Worm (Caenorhabditis elegans) whole organism, L1 larva: ENCODE data around the gene E02H4.8.
A peak's percentile ranks its signal among the peaks of the same experiment; 100 is the strongest.

Experiments
- C04F5.9 ChIP-seq: sonication (generic microtip); optimal IDR thresholded peaks from 2 replicates; lab custom pipeline; 2016; ENCODE audit warnings: missing genetic modification characterization, missing compliant biosample characterization
- C16A3.4 ChIP-seq: fragments of 150-350 bp; optimal IDR thresholded peaks from 2 replicates; lab custom pipeline; 2014; ENCODE audit warnings: missing biosample characterization, missing genetic modification characterization
- Y116A8C.19 ChIP-seq: sonication (generic microtip); optimal IDR thresholded peaks from 2 replicates; lab custom pipeline; 2016; ENCODE audit warnings: missing compliant biosample characterization, missing genetic modification characterization, borderline replicate concordance
- aha-1 ChIP-seq: fragments of 150-350 bp; optimal IDR thresholded peaks from 2 replicates; lab custom pipeline; 2014; ENCODE audit warnings: missing biosample characterization, missing genetic modification characterization
- alr-1 ChIP-seq: fragments of 200-800 bp; sonication (Bioruptor generic); optimal IDR thresholded peaks from 2 replicates; lab custom pipeline; 2018; ENCODE audit warnings: borderline replicate concordance, mild to moderate bottlenecking, missing genetic modification characterization, missing compliant biosample characterization
- aly-2 ChIP-seq: fragments of 150-350 bp; optimal IDR thresholded peaks from 2 replicates; lab custom pipeline; 2014; ENCODE audit warnings: missing biosample characterization, missing genetic modification characterization
- ceh-88 ChIP-seq: fragments of 200-800 bp; sonication (Bioruptor generic); IDR thresholded peaks from 2 replicates; pipeline ENCODE4 v1.3.6; 2022; ENCODE audit warnings: missing genetic modification characterization, missing compliant biosample characterization
- dpl-1 ChIP-seq, 3 experiments: fragments of 150-350 bp in 2 of 3; sonication (generic microtip) in 1 of 3; optimal IDR thresholded peaks; 2 replicates each; lab custom pipeline; 2014 to 2017; ENCODE audit warnings: missing biosample characterization in 3 of 3, missing genetic modification characterization in 3 of 3, missing genetic modification reagents in 3 of 3
- efl-1 ChIP-seq, 4 experiments: fragments of 150-350 bp; optimal IDR thresholded peaks in 3 of 4; peaks in 1 of 4; 1 replicate in 1 of 4; 2 replicates in 3 of 4; lab custom pipeline; 2014; ENCODE audit warnings: missing biosample characterization in 2 of 4, missing genetic modification characterization in 2 of 4, missing genetic modification reagents in 2 of 4
- efl-3 ChIP-seq: fragments of 200-800 bp; sonication (Bioruptor generic); optimal IDR thresholded peaks from 2 replicates; lab custom pipeline; 2018; ENCODE audit warnings: mild to moderate bottlenecking, missing genetic modification characterization, missing compliant biosample characterization
- egl-27 ChIP-seq, 2 experiments: fragments of 150-350 bp in 1 of 2; sonication (generic microtip); optimal IDR thresholded peaks; 3 replicates each; lab custom pipeline; 2017 to 2018; ENCODE audit warnings: missing biosample characterization in 2 of 2, missing genetic modification characterization in 2 of 2, missing genetic modification reagents in 2 of 2
- elt-2 ChIP-seq: sonication (generic microtip); optimal IDR thresholded peaks from 2 replicates; lab custom pipeline; 2016; ENCODE audit warnings: missing genetic modification characterization, mild to moderate bottlenecking, inconsistent platforms, missing compliant biosample characterization, missing genetic modification reagents
- fkh-4 ChIP-seq: sonication (generic microtip); optimal IDR thresholded peaks from 2 replicates; lab custom pipeline; 2016; ENCODE audit warnings: missing compliant biosample characterization, missing genetic modification characterization, borderline replicate concordance
- fkh-8 ChIP-seq: sonication (generic microtip); optimal IDR thresholded peaks from 2 replicates; lab custom pipeline; 2016; ENCODE audit warnings: mild to moderate bottlenecking, missing genetic modification characterization, missing compliant biosample characterization
- grh-1 ChIP-seq: fragments of 200-800 bp; sonication (Bioruptor generic); IDR thresholded peaks from 2 replicates; pipeline ENCODE4 v1.3.6; 2022; ENCODE audit warnings: missing genetic modification reagents, missing genetic modification characterization, missing compliant biosample characterization
- hlh-17 ChIP-seq: fragments of 200-800 bp; sonication (Bioruptor generic); optimal IDR thresholded peaks from 2 replicates; lab custom pipeline; 2018; ENCODE audit warnings: missing genetic modification characterization, mild to moderate bottlenecking, missing compliant biosample characterization, moderate library complexity, borderline replicate concordance
- hlh-4 ChIP-seq: sonication (generic microtip); optimal IDR thresholded peaks from 2 replicates; lab custom pipeline; 2016; ENCODE audit warnings: mild to moderate bottlenecking, missing genetic modification characterization, missing compliant biosample characterization
- hpl-2 ChIP-seq: fragments of 150-350 bp; optimal IDR thresholded peaks from 2 replicates; lab custom pipeline; 2014; ENCODE audit warnings: missing biosample characterization, missing genetic modification reagents, missing genetic modification characterization
- irx-1 ChIP-seq: sonication (generic microtip); optimal IDR thresholded peaks from 2 replicates; lab custom pipeline; 2016; ENCODE audit warnings: missing genetic modification characterization, missing compliant biosample characterization
- isw-1 ChIP-seq: fragments of 200-800 bp; sonication (Bioruptor generic); IDR thresholded peaks from 2 replicates; pipeline ENCODE4 v1.3.6; 2022; ENCODE audit warnings: missing genetic modification characterization, missing compliant biosample characterization
- jun-1 ChIP-seq: fragments of 150-350 bp; optimal IDR thresholded peaks from 2 replicates; lab custom pipeline; 2014; ENCODE audit warnings: missing biosample characterization, missing genetic modification reagents, missing genetic modification characterization
- lin-13 ChIP-seq: fragments of 150-350 bp; optimal IDR thresholded peaks from 2 replicates; lab custom pipeline; 2014; ENCODE audit warnings: missing biosample characterization, missing genetic modification reagents, missing genetic modification characterization
- lin-14 ChIP-seq: fragments of 200-800 bp; sonication (Bioruptor generic); optimal IDR thresholded peaks from 2 replicates; lab custom pipeline; 2018; ENCODE audit warnings: mild to moderate bottlenecking, missing genetic modification characterization, moderate library complexity, missing compliant biosample characterization
- lin-15B ChIP-seq: fragments of 150-350 bp; sonication (generic microtip); optimal IDR thresholded peaks from 3 replicates; lab custom pipeline; 2014; ENCODE audit warnings: missing biosample characterization, missing genetic modification characterization
- lin-39 ChIP-seq: fragments of 150-350 bp; optimal IDR thresholded peaks from 2 replicates; lab custom pipeline; 2014; ENCODE audit warnings: missing biosample characterization, missing genetic modification reagents, missing genetic modification characterization
- lir-3 ChIP-seq: sonication (generic microtip); optimal IDR thresholded peaks from 2 replicates; lab custom pipeline; 2016; ENCODE audit warnings: mild to moderate bottlenecking, missing genetic modification characterization, moderate library complexity, missing compliant biosample characterization; ENCODE audit not compliant: poor library complexity
- mef-2 ChIP-seq: fragments of 150-350 bp; optimal IDR thresholded peaks from 2 replicates; lab custom pipeline; 2014; ENCODE audit warnings: missing biosample characterization, missing genetic modification characterization
- nhr-11 ChIP-seq: fragments of 150-350 bp; optimal IDR thresholded peaks from 2 replicates; lab custom pipeline; 2014; ENCODE audit warnings: missing biosample characterization, missing genetic modification characterization
- nhr-237 ChIP-seq: fragments of 150-350 bp; optimal IDR thresholded peaks from 2 replicates; lab custom pipeline; 2014; ENCODE audit warnings: missing biosample characterization, missing genetic modification characterization
- nhr-47 ChIP-seq: sonication (generic microtip); optimal IDR thresholded peaks from 2 replicates; lab custom pipeline; 2016; ENCODE audit warnings: mild to moderate bottlenecking, missing genetic modification characterization, moderate library complexity, missing compliant biosample characterization
- nhr-71 ChIP-seq: sonication (generic microtip); optimal IDR thresholded peaks from 2 replicates; lab custom pipeline; 2016; ENCODE audit warnings: mild to moderate bottlenecking, missing genetic modification characterization, moderate library complexity, missing compliant biosample characterization
- nhr-84 ChIP-seq: sonication (generic microtip); optimal IDR thresholded peaks from 2 replicates; lab custom pipeline; 2017; ENCODE audit warnings: missing biosample characterization, missing genetic modification characterization
- nhr-85 ChIP-seq: sonication (generic microtip); peaks from one replicate; lab custom pipeline; 2016; ENCODE audit warnings: missing genetic modification characterization, inconsistent platforms, missing compliant biosample characterization
- nhr-90 ChIP-seq: sonication (generic microtip); optimal IDR thresholded peaks from 2 replicates; lab custom pipeline; 2016; ENCODE audit warnings: mild to moderate bottlenecking, missing genetic modification characterization, missing compliant biosample characterization; ENCODE audit not compliant: poor library complexity
- pax-3 ChIP-seq: fragments of 200-800 bp; sonication (Bioruptor generic); optimal IDR thresholded peaks from 2 replicates; lab custom pipeline; 2018; ENCODE audit warnings: mild to moderate bottlenecking, missing genetic modification characterization, moderate library complexity, missing compliant biosample characterization
- pqm-1 ChIP-seq: sonication (generic microtip); optimal IDR thresholded peaks from 3 replicates; lab custom pipeline; 2017; ENCODE audit warnings: missing biosample characterization, missing genetic modification characterization
- rnt-1 ChIP-seq: sonication (generic microtip); optimal IDR thresholded peaks from 2 replicates; lab custom pipeline; 2016; ENCODE audit warnings: mild to moderate bottlenecking, missing genetic modification characterization, moderate library complexity, missing compliant biosample characterization
- skn-1 ChIP-seq: fragments of 150-350 bp; optimal IDR thresholded peaks from 2 replicates; lab custom pipeline; 2014; ENCODE audit warnings: missing biosample characterization, missing genetic modification characterization
- snu-23 ChIP-seq: sonication (generic microtip); optimal IDR thresholded peaks from 2 replicates; lab custom pipeline; 2016; ENCODE audit warnings: missing genetic modification characterization, missing compliant biosample characterization
- sox-4 ChIP-seq: sonication (generic microtip); optimal IDR thresholded peaks from 2 replicates; lab custom pipeline; 2016; ENCODE audit warnings: missing genetic modification characterization, missing compliant biosample characterization
- sptf-1 ChIP-seq: fragments of 150-350 bp; optimal IDR thresholded peaks from 2 replicates; lab custom pipeline; 2014; ENCODE audit warnings: missing biosample characterization, missing genetic modification characterization
- sup-37 ChIP-seq: fragments of 200-800 bp; sonication (Bioruptor generic); optimal IDR thresholded peaks from 2 replicates; lab custom pipeline; 2018; ENCODE audit warnings: mild to moderate bottlenecking, missing genetic modification characterization, missing compliant biosample characterization
- swsn-7 ChIP-seq: sonication (generic microtip); optimal IDR thresholded peaks from 2 replicates; lab custom pipeline; 2016; ENCODE audit warnings: missing genetic modification characterization, missing compliant biosample characterization
- tbx-2 ChIP-seq: sonication (generic microtip); optimal IDR thresholded peaks from 2 replicates; lab custom pipeline; 2016; ENCODE audit warnings: missing genetic modification characterization, missing compliant biosample characterization
- tlp-1 ChIP-seq: fragments of 150-350 bp; optimal IDR thresholded peaks from 2 replicates; lab custom pipeline; 2014; ENCODE audit warnings: missing biosample characterization, missing genetic modification characterization
- unc-130 ChIP-seq: fragments of 150-350 bp; optimal IDR thresholded peaks from 2 replicates; lab custom pipeline; 2017; ENCODE audit warnings: missing biosample characterization, missing genetic modification characterization, inconsistent platforms
- unc-30 ChIP-seq: sonication (generic microtip); optimal IDR thresholded peaks from 2 replicates; lab custom pipeline; 2017; ENCODE audit warnings: missing biosample characterization, missing genetic modification characterization
- unc-62 ChIP-seq: fragments of 150-350 bp; optimal IDR thresholded peaks from 2 replicates; lab custom pipeline; 2014; ENCODE audit warnings: missing biosample characterization, missing genetic modification reagents, missing genetic modification characterization
- unc-98 ChIP-seq: fragments of 200-800 bp; sonication (Bioruptor generic); IDR thresholded peaks from 2 replicates; pipeline ENCODE4 v1.3.6; 2022; ENCODE audit warnings: missing genetic modification characterization, missing compliant biosample characterization
- xbp-1 ChIP-seq: sonication (generic microtip); optimal IDR thresholded peaks from 2 replicates; lab custom pipeline; 2016; ENCODE audit warnings: missing genetic modification characterization, missing compliant biosample characterization
- zag-1 ChIP-seq: fragments of 150-350 bp; optimal IDR thresholded peaks from 2 replicates; lab custom pipeline; 2014; ENCODE audit warnings: missing biosample characterization, missing genetic modification characterization
- ztf-4 ChIP-seq: fragments of 150-350 bp; optimal IDR thresholded peaks from 2 replicates; lab custom pipeline; 2014; ENCODE audit warnings: missing biosample characterization, missing genetic modification characterization

Gene E02H4.8

DNA sequence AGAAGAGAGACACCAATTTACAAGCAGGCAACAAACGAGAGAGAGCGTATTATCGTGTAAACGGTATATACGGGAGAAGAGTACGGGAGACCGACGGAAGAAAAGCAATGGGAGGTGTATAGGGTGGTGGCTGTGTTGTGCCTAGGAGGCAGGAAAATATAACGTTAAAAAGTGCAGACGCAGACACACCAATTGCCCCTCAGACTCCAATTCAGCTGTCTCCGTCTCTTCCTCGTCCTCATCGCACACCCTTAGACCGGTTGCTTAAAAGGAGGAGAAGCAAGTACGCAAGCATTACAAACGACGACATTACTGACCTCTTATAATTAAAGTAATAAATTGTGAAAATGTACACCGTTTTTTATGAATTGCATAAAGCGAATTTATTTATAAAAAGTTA is 49.0 kb upstream of the E02H4.8 start (continued):
- TF ChIP-seq rnt-1, result peak; percentile 69
- peak; percentile 16 for TF ChIP-seq lin-15B (tag; lab: Kevin White, UChicago)
- TF ChIP-seq mef-2, result peak; percentile 4
- TF ChIP-seq aly-2, result no peak
- TF ChIP-seq tlp-1, result no peak
- TF ChIP-seq tbx-2 (tag; lab: Kevin White, UChicago), result peak; percentile 80
- TF ChIP-seq nhr-237, result peak; percentile 8
- TF ChIP-seq dpl-1 (GFP tag; optimal IDR thresholded peaks at IDR 0.05; lab: Kevin White, UChicago), result peak in 2 of 3 experiments; percentile 24 to 51
- TF ChIP-seq grh-1, result peak; percentile 80
- TF ChIP-seq hpl-2, result peak; percentile 29
- TF ChIP-seq skn-1 (tag; lab: Kevin White, UChicago), result peak; percentile 23
- no peak for TF ChIP-seq zag-1 (tag; lab: Kevin White, UChicago)
- TF ChIP-seq nhr-90, result peak; percentile 77
- TF ChIP-seq nhr-85 (tag; lab: Kevin White, UChicago), result peak; percentile 92
- peak; percentile 76 for TF ChIP-seq fkh-8 (tag; lab: Kevin White, UChicago)
- peak; percentile 53 to 68 for TF ChIP-seq efl-1 (optimal IDR thresholded peaks at IDR 0.05; lab: Kevin White, UChicago)
- peak; percentile 26 to 89 for TF ChIP-seq efl-1 (GFP tag; optimal IDR thresholded peaks at IDR 0.05 in 1 of 2; lab: Kevin White, UChicago)
- TF ChIP-seq unc-62 (GFP tag; lab: Kevin White, UChicago), result no peak
- TF ChIP-seq nhr-47 (tag; lab: Kevin White, UChicago), result peak; percentile 79
- TF ChIP-seq Y116A8C.19 (tag; lab: Kevin White, UChicago), result no peak
- TF ChIP-seq egl-27 (tag; optimal IDR thresholded peaks at IDR 0.05; lab: Kevin White, UChicago), result no peak
- TF ChIP-seq unc-98 (GFP tag; lab: Robert Waterston, UW), result no peak
- peak; percentile 72 for TF ChIP-seq jun-1 (tag; lab: Kevin White, UChicago)
- peak; percentile 56 for TF ChIP-seq xbp-1 (tag; lab: Kevin White, UChicago)
- peak; percentile 74 for TF ChIP-seq C16A3.4 (tag; lab: Kevin White, UChicago)
- no peak for TF ChIP-seq fkh-4 (tag; lab: Kevin White, UChicago)
- peak; percentile 42 for TF ChIP-seq lir-3 (tag; lab: Kevin White, UChicago)
- peak; percentile 43 for TF ChIP-seq isw-1 (GFP tag; lab: Robert Waterston, UW)
- no peak for TF ChIP-seq efl-3
- TF ChIP-seq nhr-11, result no peak
- peak; percentile 46 for TF ChIP-seq unc-130 (tag; lab: Kevin White, UChicago)
- TF ChIP-seq swsn-7 (tag; lab: Kevin White, UChicago), result peak; percentile 75
- TF ChIP-seq nhr-71 (tag; lab: Kevin White, UChicago), result peak; percentile 87
- peak; percentile 93 for TF ChIP-seq lin-14 (GFP tag; lab: Kevin White, UChicago)
- TF ChIP-seq pax-3 (tag; lab: Kevin White, UChicago), result no peak
- TF ChIP-seq nhr-84, result no peak
- TF ChIP-seq irx-1 (tag; lab: Kevin White, UChicago), result peak; percentile 51
- TF ChIP-seq hlh-17 (GFP tag; lab: Kevin White, UChicago), result no peak
- peak; percentile 78 for TF ChIP-seq ztf-4 (tag; lab: Kevin White, UChicago)
- TF ChIP-seq elt-2, result peak; percentile 45
- TF ChIP-seq C04F5.9 (tag; lab: Kevin White, UChicago), result no peak
- TF ChIP-seq lin-39 (tag; lab: Kevin White, UChicago), result no peak
- TF ChIP-seq aha-1 (tag; lab: Kevin White, UChicago), result no peak
- TF ChIP-seq lin-13 (GFP tag; lab: Kevin White, UChicago), result peak; percentile 96

DNA sequence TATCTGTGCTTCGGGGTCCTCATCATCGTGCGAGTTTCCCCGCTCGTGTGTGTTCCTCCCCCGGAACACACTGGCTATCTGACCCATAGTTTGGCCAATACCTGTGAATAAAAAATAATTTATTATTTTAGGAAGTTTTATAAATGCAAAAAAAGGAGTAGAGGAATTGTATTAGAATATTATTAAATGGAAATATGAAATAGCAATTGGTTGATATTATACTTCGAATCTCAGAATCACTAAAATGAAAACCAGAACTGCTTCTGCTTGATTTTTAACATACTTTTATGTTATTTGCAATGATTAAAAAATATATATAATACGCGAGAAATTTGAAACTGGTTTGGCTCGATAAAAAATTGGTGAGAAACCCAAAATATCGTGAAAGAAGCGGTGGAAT is 48.2 kb upstream of the E02H4.8 start, which contains the start of gene mgrn-1:
Gene mgrn-1 (minus strand): TSS at position 101 of the 400 bp plus-strand sequence.
- no peak for TF ChIP-seq skn-1 (tag; lab: Kevin White, UChicago)
- TF ChIP-seq unc-30 (tag; lab: Kevin White, UChicago), result no peak
- TF ChIP-seq sup-37, result no peak
- TF ChIP-seq lin-15B (tag; lab: Kevin White, UChicago), result no peak
- no peak for TF ChIP-seq aly-2
- no peak for TF ChIP-seq lin-39 (tag; lab: Kevin White, UChicago)
- TF ChIP-seq sptf-1 (tag; lab: Kevin White, UChicago), result no peak
- TF ChIP-seq alr-1 (tag; lab: Kevin White, UChicago), result no peak
- TF ChIP-seq efl-1 (optimal IDR thresholded peaks at IDR 0.05; lab: Kevin White, UChicago), result no peak
- TF ChIP-seq efl-1 (GFP tag; optimal IDR thresholded peaks at IDR 0.05 in 1 of 2; lab: Kevin White, UChicago), result no peak
- no peak for TF ChIP-seq fkh-4 (tag; lab: Kevin White, UChicago)
- TF ChIP-seq hlh-4 (tag; lab: Kevin White, UChicago), result no peak
- TF ChIP-seq aha-1 (tag; lab: Kevin White, UChicago), result no peak
- TF ChIP-seq hlh-17 (GFP tag; lab: Kevin White, UChicago), result no peak
- TF ChIP-seq pqm-1 (tag; lab: Kevin White, UChicago), result no peak
- no peak for TF ChIP-seq snu-23 (GFP tag; lab: Kevin White, UChicago)
- TF ChIP-seq lin-14 (GFP tag; lab: Kevin White, UChicago), result no peak
- TF ChIP-seq nhr-237, result no peak
- no peak for TF ChIP-seq sox-4 (tag; lab: Kevin White, UChicago)
- no peak for TF ChIP-seq ceh-88 (GFP tag; lab: Robert Waterston, UW)
- TF ChIP-seq nhr-11, result no peak
